Fruit fly (Drosophila melanogaster): Measurements from ENCODE around the gene nmo.

DNA sequence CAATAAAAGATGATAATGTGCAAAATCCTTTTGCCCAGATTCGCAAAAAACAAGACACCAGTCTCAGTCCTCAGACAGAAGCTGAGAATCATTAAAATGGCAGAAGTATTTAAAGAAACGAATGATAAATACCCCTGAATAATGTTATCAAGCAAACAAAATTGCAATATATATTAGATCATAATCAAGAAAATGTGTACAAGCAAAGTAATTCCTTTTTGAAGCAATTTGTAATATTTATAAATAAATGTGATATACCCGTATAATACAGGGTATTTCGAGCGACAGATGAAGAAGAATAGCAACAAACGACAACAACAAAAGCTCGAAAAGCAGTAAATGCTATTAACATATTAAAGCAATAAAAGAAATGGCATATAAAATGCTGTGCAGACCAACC, 20.8 kb upstream of the nmo start:
- TF ChIP-seq insv (optimal IDR thresholded peaks at IDR 0.05) (no peak), psq (optimal IDR thresholded peaks at IDR 0.05) (no peak)
